Fruit fly (Drosophila melanogaster) S2 (cell line): Measurements from ENCODE around the gene CG16985.

ENCODE experiments used
- CG8478 ChIP-seq: fragments of >200 bp; optimal IDR thresholded peaks from 2 replicates; lab custom pipeline; 2018
- CTCF ChIP-seq, 2 experiments: fragments of >200 bp; optimal IDR thresholded peaks; 2 replicates each; lab custom pipeline; 2018

DNA sequence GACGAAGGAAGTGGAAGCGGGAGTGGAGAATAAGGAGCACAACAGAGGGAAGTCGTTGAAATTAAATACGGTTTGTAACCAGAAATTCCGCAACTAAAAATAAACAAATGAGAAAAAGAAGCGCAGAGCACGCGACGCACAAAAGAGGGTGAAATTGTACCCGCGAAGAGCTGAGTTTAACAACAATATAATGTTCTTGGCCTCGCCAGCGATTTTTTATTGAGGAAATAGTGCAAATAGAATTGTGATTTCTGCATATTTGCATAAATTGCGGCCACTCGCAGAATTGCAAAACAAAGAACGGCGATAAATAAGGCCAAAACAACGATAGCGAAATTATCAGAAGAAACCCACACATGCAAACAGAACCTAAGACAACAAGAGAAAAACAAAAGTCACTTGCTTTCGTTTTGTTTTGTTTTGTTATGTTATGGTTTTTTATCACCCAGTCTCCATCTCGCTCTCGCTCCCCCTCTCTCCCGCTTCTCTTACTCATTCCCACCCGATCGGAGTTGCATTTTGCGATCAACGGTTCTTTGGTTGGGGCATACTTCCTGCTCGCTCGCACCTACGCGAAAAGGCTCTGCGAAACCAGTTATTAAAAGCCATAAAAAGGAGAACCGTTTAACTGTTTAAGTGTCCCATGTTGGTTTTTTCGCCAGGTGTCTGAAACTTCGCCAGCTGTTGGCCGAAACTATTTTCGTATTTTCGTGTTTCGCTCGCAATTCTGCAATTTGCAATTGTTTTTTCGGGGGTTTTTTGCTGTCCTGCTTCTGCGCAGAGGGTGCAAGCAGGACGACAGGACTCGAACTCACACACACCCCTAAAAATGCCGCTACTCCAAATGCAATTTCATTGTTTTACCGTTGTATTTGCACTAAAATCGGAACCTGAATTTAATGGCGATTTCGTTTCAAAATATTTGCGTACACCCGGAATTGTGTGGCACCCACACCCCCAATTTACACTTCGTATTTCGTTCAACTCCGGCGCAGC, 46.0 kb upstream of the CG16985 start:
- TF ChIP-seq CG8478 (lab: Kevin White, UChicago) (no peak), CTCF (optimal IDR thresholded peaks at IDR 0.05; lab: Kevin White, UChicago) (no peak)
